Fruit fly (Drosophila melanogaster): Measurements from ENCODE around the gene CG8915.

CG8915 gene

dm6 chrX:17237421-17237820 lies 7.4 kb downstream of the CG8915 start (continued):
- no peak for TF ChIP-seq CG3163 (GFP tag; optimal IDR thresholded peaks at IDR 0.05)
- TF ChIP-seq Ets97D (GFP tag; optimal IDR thresholded peaks at IDR 0.05), result no peak
- no peak for TF ChIP-seq Xbp1 (GFP tag; optimal IDR thresholded peaks at IDR 0.05)
- TF ChIP-seq Bgb (GFP tag; IDR thresholded peaks at IDR 0.05; ENCODE audit: partially characterized antibody), result no peak
- TF ChIP-seq wor (GFP tag; IDR thresholded peaks at IDR 0.05), result 0 out of 2 replicates have a peak, but pooled peaks have one; percentile 23
- TF ChIP-seq stwl (tag; optimal IDR thresholded peaks at IDR 0.05), result no peak
- TF ChIP-seq Dip2 (GFP tag; IDR thresholded peaks at IDR 0.05), result no peak
- TF ChIP-seq CG7839 (tag; optimal IDR thresholded peaks at IDR 0.05), result peak; percentile 38
- no peak for TF ChIP-seq zfh2 (GFP tag; optimal IDR thresholded peaks at IDR 0.05)
- TF ChIP-seq CG33213 (GFP tag; optimal IDR thresholded peaks at IDR 0.05), result no peak
- no peak for TF ChIP-seq Gug (GFP tag; IDR thresholded peaks at IDR 0.05)
- TF ChIP-seq eve (GFP tag; optimal IDR thresholded peaks at IDR 0.05), result no peak
- TF ChIP-seq hbn (GFP tag; IDR thresholded peaks at IDR 0.05; ENCODE audit: partially characterized antibody), result no peak
- peak; percentile 39 for TF ChIP-seq unpg (GFP tag; optimal IDR thresholded peaks at IDR 0.05)
- TF ChIP-seq CG32767 (GFP tag; IDR thresholded peaks at IDR 0.05), result no peak
- TF ChIP-seq CG1792 (GFP tag; optimal IDR thresholded peaks at IDR 0.05), result no peak
- TF ChIP-seq toy (GFP tag; IDR thresholded peaks at IDR 0.05), result no peak
- no peak for TF ChIP-seq dati (GFP tag; IDR thresholded peaks at IDR 0.05)
- TF ChIP-seq ERR (GFP tag; optimal IDR thresholded peaks at IDR 0.05), result no peak
- no peak for TF ChIP-seq Rfx (GFP tag; IDR thresholded peaks at IDR 0.05)
- no peak for TF ChIP-seq tx (GFP tag; optimal IDR thresholded peaks at IDR 0.05)
- TF ChIP-seq z (GFP tag; IDR thresholded peaks at IDR 0.05), result no peak
- no peak for TF ChIP-seq ash1 (GFP tag; optimal IDR thresholded peaks at IDR 0.05)
- TF ChIP-seq Bteb2 (GFP tag; optimal IDR thresholded peaks at IDR 0.05), result no peak
- no peak for TF ChIP-seq CG14014 (GFP tag; IDR thresholded peaks at IDR 0.05)
- no peak for TF ChIP-seq Med (GFP tag)
- peak; percentile 9 for TF ChIP-seq CG9437 (GFP tag; optimal IDR thresholded peaks at IDR 0.05)
- TF ChIP-seq CG17612 (GFP tag; IDR thresholded peaks at IDR 0.05), result no peak
- no peak for TF ChIP-seq Dref (GFP tag; IDR thresholded peaks at IDR 0.05)
- TF ChIP-seq bsh (GFP tag; optimal IDR thresholded peaks at IDR 0.05), result peak; percentile 22 to 38
- no peak for TF ChIP-seq CHES-1-like (GFP tag; optimal IDR thresholded peaks at IDR 0.05)
- TF ChIP-seq yki (optimal IDR thresholded peaks at IDR 0.05), result no peak
- TF ChIP-seq dmrt99B (tag; optimal IDR thresholded peaks at IDR 0.05), result peak; percentile 67
- no peak for TF ChIP-seq H2.0 (GFP tag; IDR thresholded peaks at IDR 0.05)
- peak; percentile 27 for TF ChIP-seq az2 (GFP tag; optimal IDR thresholded peaks at IDR 0.05)
- no peak for TF ChIP-seq sr (GFP tag; IDR thresholded peaks at IDR 0.05)
- TF ChIP-seq CG14710 (tag; optimal IDR thresholded peaks at IDR 0.05), result peak; percentile 14
- no peak for TF ChIP-seq NK7.1 (GFP tag; optimal IDR thresholded peaks at IDR 0.05)
- TF ChIP-seq CG1832 (GFP tag; optimal IDR thresholded peaks at IDR 0.05), result no peak
- TF ChIP-seq sd (tag; optimal IDR thresholded peaks at IDR 0.05), result no peak
- no peak for TF ChIP-seq CG10543 (GFP tag; optimal IDR thresholded peaks at IDR 0.05)
- TF ChIP-seq Mes4 (GFP tag; optimal IDR thresholded peaks at IDR 0.05), result no peak
- no peak for TF ChIP-seq tup (GFP tag; optimal IDR thresholded peaks at IDR 0.05)
- TF ChIP-seq Ssrp (tag; optimal IDR thresholded peaks at IDR 0.05), result peak; percentile 41
- TF ChIP-seq CG2120 (GFP tag; optimal IDR thresholded peaks at IDR 0.05), result no peak
- no peak for TF ChIP-seq CG5245 (GFP tag; optimal IDR thresholded peaks at IDR 0.05)
- TF ChIP-seq Atf-2 (GFP tag; optimal IDR thresholded peaks at IDR 0.05), result no peak
- TF ChIP-seq gro (GFP tag; optimal IDR thresholded peaks at IDR 0.05), result no peak
- no peak for TF ChIP-seq CTCF (GFP tag; optimal IDR thresholded peaks at IDR 0.05)
- peak; percentile 65 for TF ChIP-seq Drgx (GFP tag; IDR thresholded peaks at IDR 0.05)
- TF ChIP-seq CG9727 (GFP tag; optimal IDR thresholded peaks at IDR 0.05), result no peak
- no peak for TF ChIP-seq CG13296 (GFP tag; optimal IDR thresholded peaks at IDR 0.05)
- TF ChIP-seq CG2875 (GFP tag; optimal IDR thresholded peaks at IDR 0.05), result no peak
- TF ChIP-seq amos (GFP tag; IDR thresholded peaks at IDR 0.05; ENCODE audit: partially characterized antibody), result no peak
